Fruit fly (Drosophila melanogaster): ENCODE measurements around the gene Acsf3.

The Acsf3 gene

DNA sequence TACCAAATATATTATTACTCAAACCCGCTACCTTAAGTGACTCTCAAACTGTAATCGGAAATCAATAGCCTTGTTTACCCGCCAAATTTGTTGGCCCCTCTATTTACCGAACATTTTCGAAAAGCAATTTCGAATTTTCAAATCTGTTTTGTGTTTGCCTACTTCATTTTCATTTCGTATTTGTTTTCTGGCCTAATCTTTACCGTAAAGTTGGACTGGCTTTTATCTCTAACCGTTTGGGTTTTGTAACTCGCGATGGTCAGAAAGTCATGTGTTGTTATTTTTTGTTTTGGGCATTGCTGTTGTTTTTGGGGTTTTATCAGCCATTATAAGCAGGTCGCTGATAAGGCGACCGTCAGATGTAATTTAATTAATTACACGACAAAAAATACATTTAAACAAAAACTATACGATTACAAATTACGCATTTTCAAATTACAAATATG is 4.5 kb downstream of the Acsf3 start (continued):
- TF ChIP-seq CG7987 (GFP tag; optimal IDR thresholded peaks at IDR 0.05) (peak; percentile 74), tx (GFP tag; optimal IDR thresholded peaks at IDR 0.05) (no peak), Stat92E (GFP tag; optimal IDR thresholded peaks at IDR 0.05) (no peak), CG13287 (GFP tag; IDR thresholded peaks at IDR 0.05; ENCODE audit: partially characterized antibody) (no peak), trh (GFP tag; optimal IDR thresholded peaks at IDR 0.05) (peak; percentile 37), lab (GFP tag; optimal IDR thresholded peaks at IDR 0.05) (peak; percentile 35), unpg (GFP tag; optimal IDR thresholded peaks at IDR 0.05) (no peak), CG31365 (tag; optimal IDR thresholded peaks at IDR 0.05) (peak; percentile 12), CG11695 (GFP tag; IDR thresholded peaks at IDR 0.05) (peak; percentile 58; the same call in 2 of the 3 replicates), fd102C (GFP tag; optimal IDR thresholded peaks at IDR 0.05) (peak; percentile 71), ftz-f1 (GFP tag; optimal IDR thresholded peaks at IDR 0.05) (no peak), wek (GFP tag; optimal IDR thresholded peaks at IDR 0.05) (peak; percentile 78), CG10209 (GFP tag; optimal IDR thresholded peaks at IDR 0.05) (peak; percentile 59), Ravus (GFP tag; IDR thresholded peaks at IDR 0.05) (no peak), wor (GFP tag; IDR thresholded peaks at IDR 0.05) (no peak), CG7556 (GFP tag; optimal IDR thresholded peaks at IDR 0.05) (no peak), oc (tag; optimal IDR thresholded peaks at IDR 0.05) (peak; percentile 17), HHEX (GFP tag; optimal IDR thresholded peaks at IDR 0.05) (no peak), CG15696 (tag; optimal IDR thresholded peaks at IDR 0.05) (peak; percentile 86), CG16863 (GFP tag; optimal IDR thresholded peaks at IDR 0.05) (no peak), CG12155 (GFP tag; optimal IDR thresholded peaks at IDR 0.05) (no peak), pan (optimal IDR thresholded peaks at IDR 0.05) (no peak), pan (GFP tag; optimal IDR thresholded peaks at IDR 0.05 in 1 of 2, IDR thresholded peaks at IDR 0.05 in 1 of 2) (peak in 1 of 2 experiments; percentile 54), CG6854 (GFP tag; optimal IDR thresholded peaks at IDR 0.05) (peak; percentile 8), bowl (GFP tag; IDR thresholded peaks at IDR 0.05) (no peak), CG2129 (GFP tag; IDR thresholded peaks at IDR 0.05; ENCODE audit: partially characterized antibody) (no peak), GATAe (GFP tag; conservative IDR thresholded peaks at IDR 0.05) (peak; percentile 36; the same call in 1 of the 2 replicates), gce (GFP tag; IDR thresholded peaks at IDR 0.05) (peak; percentile 64; the same call in 2 of the 3 replicates), org-1 (GFP tag; optimal IDR thresholded peaks at IDR 0.05) (peak; percentile 51), Dip2 (GFP tag; IDR thresholded peaks at IDR 0.05) (no peak), H15 (GFP tag; IDR thresholded peaks at IDR 0.05) (0 out of 3 replicates have a peak, but pooled peaks have one; percentile 37), CG4328 (GFP tag; optimal IDR thresholded peaks at IDR 0.05) (peak; percentile 49), dati (GFP tag; IDR thresholded peaks at IDR 0.05) (no peak), CG1024 (GFP tag; IDR thresholded peaks at IDR 0.05) (peak; percentile 62; the same call in 1 of the 2 replicates), so (GFP tag; IDR thresholded peaks at IDR 0.05) (0 out of 3 replicates have a peak, but pooled peaks have one; percentile 7), crc (GFP tag; optimal IDR thresholded peaks at IDR 0.05) (no peak), Six4 (GFP tag; optimal IDR thresholded peaks at IDR 0.05) (peak; percentile 1), CG14710 (tag; optimal IDR thresholded peaks at IDR 0.05) (peak; percentile 35), CG9876 (GFP tag; optimal IDR thresholded peaks at IDR 0.05) (peak; percentile 24), odd (GFP tag; optimal IDR thresholded peaks at IDR 0.05) (peak; percentile 38), CG17361 (GFP tag; IDR thresholded peaks at IDR 0.05) (no peak), CG17186 (GFP tag; optimal IDR thresholded peaks at IDR 0.05) (no peak), row (GFP tag; IDR thresholded peaks at IDR 0.05) (no peak), Dfd (GFP tag; optimal IDR thresholded peaks at IDR 0.05) (no peak), Lhr (GFP tag; optimal IDR thresholded peaks at IDR 0.05) (peak; percentile 35), exex (tag; optimal IDR thresholded peaks at IDR 0.05) (peak; percentile 67), CG4854 (GFP tag; optimal IDR thresholded peaks at IDR 0.05) (peak; percentile 47), B-H2 (GFP tag; optimal IDR thresholded peaks at IDR 0.05) (peak; percentile 7), Dref (GFP tag; IDR thresholded peaks at IDR 0.05) (no peak), Doc2 (GFP tag; IDR thresholded peaks at IDR 0.05) (no peak), Dad (GFP tag; optimal IDR thresholded peaks at IDR 0.05) (peak; percentile 1)
